Worm (Caenorhabditis elegans) whole organism, L1 larva: ENCODE data around the gene oac-56.

Experiments used
- zag-1 ChIP-seq: fragments of 150-350 bp; optimal IDR thresholded peaks from 2 replicates; lab custom pipeline; 2014; ENCODE audit warnings: missing biosample characterization, missing genetic modification characterization
- ztf-11 ChIP-seq, 2 experiments: sonication (generic microtip); optimal IDR thresholded peaks; 2 replicates each; lab custom pipeline; 2016 to 2017; ENCODE audit warnings: missing genetic modification characterization in 2 of 2, missing biosample characterization in 1 of 2, missing compliant biosample characterization in 1 of 2

DNA sequence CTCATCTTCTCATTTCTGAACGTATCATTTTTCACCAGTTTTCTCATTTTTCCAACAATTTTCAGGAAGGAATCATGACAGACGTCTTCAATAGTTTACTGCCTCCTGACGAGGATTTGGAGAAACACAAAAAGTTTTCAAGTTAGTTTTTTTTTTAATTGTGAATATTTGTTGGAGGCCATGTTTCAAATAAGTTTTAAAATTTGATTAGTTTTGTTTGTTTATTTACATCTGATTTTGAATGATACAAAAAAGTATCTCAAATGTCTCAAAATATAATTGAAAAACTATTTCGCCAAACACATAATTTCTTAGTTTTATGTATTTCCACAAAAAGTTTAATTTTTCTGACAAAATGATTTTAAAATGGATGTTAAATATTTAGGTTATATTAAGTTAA lies 10.6 kb upstream of the oac-56 start, which contains the start of gene ssu-2:
- TF ChIP-seq ztf-11 (tag; optimal IDR thresholded peaks at IDR 0.05; lab: Kevin White, UChicago) = no peak
- no peak for TF ChIP-seq zag-1
